Worm (Caenorhabditis elegans) whole organism, L3 larva: Measurements from ENCODE around the gene mys-1.

Source experiments
- fos-1 ChIP-seq: fragments of 150-350 bp; optimal IDR thresholded peaks from 2 replicates; lab custom pipeline; 2014; ENCODE audit warnings: missing biosample characterization, missing genetic modification characterization
- lin-15B ChIP-seq: fragments of 150-350 bp; optimal IDR thresholded peaks from 2 replicates; lab custom pipeline; 2014; ENCODE audit warnings: missing biosample characterization, missing genetic modification characterization
- lsy-12 ChIP-seq: sonication (generic microtip); optimal IDR thresholded peaks from 2 replicates; lab custom pipeline; 2016; ENCODE audit warnings: mild to moderate bottlenecking, missing genetic modification characterization, missing compliant biosample characterization
- pha-4 ChIP-seq: fragments of 150-350 bp; optimal IDR thresholded peaks from 2 replicates; lab custom pipeline; 2014; ENCODE audit warnings: missing biosample characterization, missing genetic modification reagents, missing genetic modification characterization
- unc-39 ChIP-seq: sonication (generic microtip); optimal IDR thresholded peaks from 4 replicates; lab custom pipeline; 2017; ENCODE audit warnings: missing biosample characterization, missing genetic modification characterization
- unc-62 ChIP-seq: fragments of 150-350 bp; sonication (generic microtip); optimal IDR thresholded peaks from 4 replicates; lab custom pipeline; 2014; ENCODE audit warnings: missing biosample characterization, missing genetic modification reagents, missing genetic modification characterization
- zag-1 ChIP-seq: fragments of 150-350 bp; optimal IDR thresholded peaks from 2 replicates; lab custom pipeline; 2014; ENCODE audit warnings: missing biosample characterization, missing genetic modification characterization

- TF ChIP-seq zag-1 (tag; lab: Kevin White, UChicago) (no peak), unc-39 (no peak), fos-1 (tag; lab: Kevin White, UChicago) (no peak), lsy-12 (tag; lab: Kevin White, UChicago) (no peak), unc-62 (GFP tag; lab: Kevin White, UChicago) (no peak), pha-4 (tag; lab: Kevin White, UChicago) (no peak), lin-15B (no peak)
These were observed 35.7 kb upstream of the mys-1 start, which contains the start of gene srx-34 for ce11 chrV:7120168-7120567.
